Fruit fly (Drosophila melanogaster): ENCODE measurements around the gene Mitofilin.

- no peak for TF ChIP-seq NfI (GFP tag; optimal IDR thresholded peaks at IDR 0.05)
- no peak for TF ChIP-seq hkb (optimal IDR thresholded peaks at IDR 0.05)
- no peak for TF ChIP-seq hkb (GFP tag; IDR thresholded peaks at IDR 0.05)
- no peak for TF ChIP-seq HLH3B (GFP tag; IDR thresholded peaks at IDR 0.05)
- TF ChIP-seq CG33213 (GFP tag; optimal IDR thresholded peaks at IDR 0.05): no peak
- no peak for TF ChIP-seq CG34376 (GFP tag; optimal IDR thresholded peaks at IDR 0.05)
- no peak for TF ChIP-seq sima (GFP tag; optimal IDR thresholded peaks at IDR 0.05)
- TF ChIP-seq CG6175 (GFP tag; IDR thresholded peaks at IDR 0.05): no peak
Observed at dm6 chr3R:21991603-21992002, 31.5 kb downstream of the Mitofilin start.

All from whole organism, embryonic.